Worm (Caenorhabditis elegans): ENCODE measurements around the gene catp-4.

catp-4 gene

ce11 chrII:14591699-14592098 is 1.7 kb upstream of the catp-4 start, which contains the start of gene C01G12.7:
TSS of gene C01G12.7 (minus strand) at chrII:14591893.
- TF ChIP-seq unc-62 (GFP tag; optimal IDR thresholded peaks at IDR 0.05): no peak

ce11 chrII:14592629-14593028 is 752 bp upstream of the catp-4 start:
- no peak for TF ChIP-seq unc-62 (GFP tag; optimal IDR thresholded peaks at IDR 0.05)

- no peak for TF ChIP-seq unc-62 (GFP tag; optimal IDR thresholded peaks at IDR 0.05)
Observed at ce11 chrII:14597788-14598187, 4.4 kb downstream of the catp-4 start.

- TF ChIP-seq unc-62 (GFP tag; optimal IDR thresholded peaks at IDR 0.05): no peak
Observed at ce11 chrII:14598367-14598766, 5.0 kb downstream of the catp-4 start.

ce11 chrII:14599284-14599862 is 6.0 kb downstream of the catp-4 start:
- TF ChIP-seq unc-62 (GFP tag; optimal IDR thresholded peaks at IDR 0.05): no peak

- no peak for TF ChIP-seq unc-62 (GFP tag; optimal IDR thresholded peaks at IDR 0.05)
Observed at ce11 chrII:14599933-14600630, 6.7 kb downstream of the catp-4 start.

- TF ChIP-seq unc-62 (GFP tag; optimal IDR thresholded peaks at IDR 0.05): no peak
Observed at ce11 chrII:14600852-14601313, 7.5 kb downstream of the catp-4 start, which contains the start of gene tps-2. TSS of gene tps-2 (plus strand) at chrII:14600902.

- TF ChIP-seq unc-62 (GFP tag; optimal IDR thresholded peaks at IDR 0.05): no peak
Observed at ce11 chrII:14602735-14603134, 9.4 kb downstream of the catp-4 start.

- no peak for TF ChIP-seq unc-62 (GFP tag; optimal IDR thresholded peaks at IDR 0.05)
Observed at ce11 chrII:14604261-14604660, 10.9 kb downstream of the catp-4 start.

ce11 chrII:14605026-14605425 is 11.6 kb downstream of the catp-4 start:
- TF ChIP-seq unc-62 (GFP tag; optimal IDR thresholded peaks at IDR 0.05): no peak

- no peak for TF ChIP-seq unc-62 (GFP tag; optimal IDR thresholded peaks at IDR 0.05)
Observed at ce11 chrII:14605479-14605878, 12.1 kb downstream of the catp-4 start, which contains the start of gene F19H8.2. TSS of gene F19H8.2 (minus strand) at chrII:14605869.

ce11 chrII:14606172-14606571 is 12.8 kb downstream of the catp-4 start, which contains the start of gene arl-3:
TSS of gene arl-3 (plus strand) at chrII:14606472.
- TF ChIP-seq unc-62 (GFP tag; optimal IDR thresholded peaks at IDR 0.05): no peak

ce11 chrII:14608508-14608907 is 15.1 kb downstream of the catp-4 start:
- no peak for TF ChIP-seq unc-62 (GFP tag; optimal IDR thresholded peaks at IDR 0.05)

- no peak for TF ChIP-seq unc-62 (GFP tag; optimal IDR thresholded peaks at IDR 0.05)
Observed at ce11 chrII:14609297-14609937, 16.0 kb downstream of the catp-4 start.

- TF ChIP-seq unc-62 (GFP tag; optimal IDR thresholded peaks at IDR 0.05): no peak
Observed at ce11 chrII:14610492-14611142, 17.2 kb downstream of the catp-4 start.

ce11 chrII:14611307-14611706 is 17.9 kb downstream of the catp-4 start:
- TF ChIP-seq unc-62 (GFP tag; optimal IDR thresholded peaks at IDR 0.05): no peak
